Worm (Caenorhabditis elegans) whole organism, L3 larva: ENCODE measurements around the gene fbxa-183.
A peak's percentile ranks its signal among the peaks of the same experiment; 100 is the strongest.

Experiments used
- R02D3.7 ChIP-seq: fragments of 150-350 bp; optimal IDR thresholded peaks from 2 replicates; lab custom pipeline; 2014; ENCODE audit warnings: missing biosample characterization, missing genetic modification characterization
- ZK546.5 ChIP-seq: sonication (generic microtip); optimal IDR thresholded peaks from 2 replicates; lab custom pipeline; 2017; ENCODE audit warnings: missing biosample characterization, missing genetic modification characterization
- aly-2 ChIP-seq: fragments of 150-350 bp; optimal IDR thresholded peaks from 2 replicates; lab custom pipeline; 2014; ENCODE audit warnings: missing biosample characterization, missing genetic modification characterization
- ama-1 ChIP-seq: fragments of 150-350 bp; optimal IDR thresholded peaks from 2 replicates; lab custom pipeline; 2018
- ceh-16 ChIP-seq: sonication (generic microtip); optimal IDR thresholded peaks from 2 replicates; lab custom pipeline; 2017; ENCODE audit warnings: missing biosample characterization, missing genetic modification characterization
- ceh-28 ChIP-seq: fragments of 150-350 bp; optimal IDR thresholded peaks from 2 replicates; lab custom pipeline; 2014; ENCODE audit warnings: missing biosample characterization, missing genetic modification reagents, missing genetic modification characterization
- ceh-82 ChIP-seq: fragments of 150-350 bp; optimal IDR thresholded peaks from 2 replicates; lab custom pipeline; 2014; ENCODE audit warnings: missing biosample characterization, missing genetic modification characterization
- ceh-9 ChIP-seq: sonication (generic microtip); optimal IDR thresholded peaks from 2 replicates; lab custom pipeline; 2018; ENCODE audit warnings: missing biosample characterization, missing genetic modification characterization
- daf-12 ChIP-seq: fragments of 150-350 bp; optimal IDR thresholded peaks from 2 replicates; lab custom pipeline; 2014; ENCODE audit warnings: missing biosample characterization, missing genetic modification reagents, missing genetic modification characterization
- egl-27 ChIP-seq: sonication (generic microtip); optimal IDR thresholded peaks from 4 replicates; lab custom pipeline; 2017; ENCODE audit warnings: missing biosample characterization, missing genetic modification reagents, missing genetic modification characterization
- egl-5 ChIP-seq: fragments of 150-350 bp; optimal IDR thresholded peaks from 2 replicates; lab custom pipeline; 2017; ENCODE audit warnings: missing biosample characterization, missing genetic modification reagents, missing genetic modification characterization, inconsistent platforms
- elt-1 ChIP-seq: fragments of 150-350 bp; optimal IDR thresholded peaks from 2 replicates; lab custom pipeline; 2014; ENCODE audit warnings: missing biosample characterization, missing genetic modification characterization
- elt-2 ChIP-seq: sonication (generic microtip); optimal IDR thresholded peaks from 2 replicates; lab custom pipeline; 2016; ENCODE audit warnings: missing genetic modification reagents, mild to moderate bottlenecking, missing genetic modification characterization, missing compliant biosample characterization
- elt-3 ChIP-seq, 3 experiments: fragments of 150-350 bp in 1 of 3; sonication (generic microtip) in 2 of 3; optimal IDR thresholded peaks; 2 replicates in 2 of 3; 4 replicates in 1 of 3; lab custom pipeline; 2014 to 2017; ENCODE audit warnings: missing biosample characterization in 3 of 3, missing genetic modification characterization in 3 of 3
- fkh-10 ChIP-seq: sonication (generic microtip); optimal IDR thresholded peaks from 2 replicates; lab custom pipeline; 2017; ENCODE audit warnings: missing biosample characterization, missing genetic modification reagents, missing genetic modification characterization
- fos-1 ChIP-seq: fragments of 150-350 bp; optimal IDR thresholded peaks from 2 replicates; lab custom pipeline; 2014; ENCODE audit warnings: missing biosample characterization, missing genetic modification characterization
- hmg-11 ChIP-seq: sonication (generic microtip); optimal IDR thresholded peaks from 2 replicates; lab custom pipeline; 2016; ENCODE audit warnings: missing genetic modification characterization, missing compliant biosample characterization
- jun-1 ChIP-seq: fragments of 150-350 bp; optimal IDR thresholded peaks from 2 replicates; lab custom pipeline; 2014; ENCODE audit warnings: missing biosample characterization, missing genetic modification reagents, missing genetic modification characterization
- lin-15B ChIP-seq: fragments of 150-350 bp; optimal IDR thresholded peaks from 2 replicates; lab custom pipeline; 2014; ENCODE audit warnings: missing biosample characterization, missing genetic modification characterization
- lin-39 ChIP-seq: fragments of 150-350 bp; optimal IDR thresholded peaks from 2 replicates; lab custom pipeline; 2018; ENCODE audit warnings: missing biosample characterization, missing genetic modification reagents, missing genetic modification characterization
- lsy-12 ChIP-seq: sonication (generic microtip); optimal IDR thresholded peaks from 2 replicates; lab custom pipeline; 2016; ENCODE audit warnings: mild to moderate bottlenecking, missing genetic modification characterization, missing compliant biosample characterization
- mdl-1 ChIP-seq: fragments of 150-350 bp; optimal IDR thresholded peaks from 2 replicates; lab custom pipeline; 2014; ENCODE audit warnings: missing biosample characterization, missing genetic modification characterization
- mml-1 ChIP-seq: fragments of 150-350 bp; sonication (generic microtip); optimal IDR thresholded peaks from 3 replicates; lab custom pipeline; 2014; ENCODE audit warnings: missing biosample characterization, missing genetic modification characterization
- nfya-1 ChIP-seq: sonication (generic microtip); optimal IDR thresholded peaks from 2 replicates; lab custom pipeline; 2017; ENCODE audit warnings: missing genetic modification characterization, mild to moderate bottlenecking, missing compliant biosample characterization, antibody characterized with exemption, moderate library complexity; ENCODE audit not compliant: insufficient read depth
- nhr-12 ChIP-seq: fragments of 150-350 bp; optimal IDR thresholded peaks from 2 replicates; lab custom pipeline; 2014; ENCODE audit warnings: missing biosample characterization, missing genetic modification characterization
- nhr-23 ChIP-seq: fragments of 150-350 bp; optimal IDR thresholded peaks from 2 replicates; lab custom pipeline; 2014; ENCODE audit warnings: missing biosample characterization, missing genetic modification reagents, missing genetic modification characterization
- nhr-237 ChIP-seq: fragments of 150-350 bp; optimal IDR thresholded peaks from 2 replicates; lab custom pipeline; 2014; ENCODE audit warnings: missing biosample characterization, missing genetic modification characterization
- nhr-25 ChIP-seq: sonication (generic microtip); optimal IDR thresholded peaks from 2 replicates; lab custom pipeline; 2017; ENCODE audit warnings: missing biosample characterization, missing genetic modification characterization
- nhr-28 ChIP-seq: fragments of 150-350 bp; optimal IDR thresholded peaks from 2 replicates; lab custom pipeline; 2014; ENCODE audit warnings: missing biosample characterization, missing genetic modification characterization
- nhr-43 ChIP-seq: sonication (generic microtip); optimal IDR thresholded peaks from 2 replicates; lab custom pipeline; 2016; ENCODE audit warnings: mild to moderate bottlenecking, missing genetic modification characterization, missing compliant biosample characterization; ENCODE audit not compliant: poor library complexity, severe bottlenecking
- nhr-67 ChIP-seq: fragments of 150-350 bp; optimal IDR thresholded peaks from 2 replicates; lab custom pipeline; 2014; ENCODE audit warnings: missing biosample characterization, missing genetic modification characterization
- nhr-76 ChIP-seq: fragments of 150-350 bp; sonication (generic microtip); optimal IDR thresholded peaks from 5 replicates; lab custom pipeline; 2014; ENCODE audit warnings: missing biosample characterization, missing genetic modification characterization
- nhr-77 ChIP-seq: fragments of 150-350 bp; optimal IDR thresholded peaks from 2 replicates; lab custom pipeline; 2014; ENCODE audit warnings: missing biosample characterization, missing genetic modification characterization
- pqm-1 ChIP-seq: fragments of 150-350 bp; optimal IDR thresholded peaks from 2 replicates; lab custom pipeline; 2017; ENCODE audit warnings: missing biosample characterization, missing genetic modification characterization, inconsistent platforms
- skn-1 ChIP-seq: fragments of 150-350 bp; optimal IDR thresholded peaks from 2 replicates; lab custom pipeline; 2014; ENCODE audit warnings: missing biosample characterization, missing genetic modification characterization
- snpc-4 ChIP-seq: fragments of 150-350 bp; optimal IDR thresholded peaks from 2 replicates; lab custom pipeline; 2014; ENCODE audit warnings: missing biosample characterization, missing genetic modification characterization
- tbx-2 ChIP-seq: sonication (generic microtip); optimal IDR thresholded peaks from 2 replicates; lab custom pipeline; 2016; ENCODE audit warnings: mild to moderate bottlenecking, missing genetic modification characterization, missing compliant biosample characterization
- unc-39 ChIP-seq: sonication (generic microtip); optimal IDR thresholded peaks from 4 replicates; lab custom pipeline; 2017; ENCODE audit warnings: missing biosample characterization, missing genetic modification characterization
- unc-62 ChIP-seq: fragments of 150-350 bp; sonication (generic microtip); optimal IDR thresholded peaks from 4 replicates; lab custom pipeline; 2014; ENCODE audit warnings: missing biosample characterization, missing genetic modification reagents, missing genetic modification characterization
- ztf-11 ChIP-seq: fragments of 150-350 bp; optimal IDR thresholded peaks from 2 replicates; lab custom pipeline; 2014; ENCODE audit warnings: missing biosample characterization, missing genetic modification characterization

The fbxa-183 gene

ce11 chrV:5772503-5772902, 10.1 kb downstream of the fbxa-183 start:
- TF ChIP-seq egl-27, result no peak
- no peak for TF ChIP-seq snpc-4 (tag; lab: Kevin White, UChicago)
- TF ChIP-seq nfya-1 (tag; lab: Kevin White, UChicago), result no peak
- TF ChIP-seq ztf-11 (tag; lab: Kevin White, UChicago), result no peak
- TF ChIP-seq daf-12 (tag; lab: Kevin White, UChicago), result no peak
- no peak for TF ChIP-seq ceh-28 (tag; lab: Kevin White, UChicago)
- no peak for TF ChIP-seq mml-1 (tag; lab: Kevin White, UChicago)
- TF ChIP-seq nhr-237 (tag; lab: Kevin White, UChicago), result no peak
- TF ChIP-seq egl-5 (tag; lab: Kevin White, UChicago), result no peak
- no peak for TF ChIP-seq lin-15B (tag; lab: Kevin White, UChicago)
- no peak for TF ChIP-seq unc-39 (tag; lab: Kevin White, UChicago)
- TF ChIP-seq jun-1 (tag; lab: Kevin White, UChicago), result no peak
- no peak for TF ChIP-seq nhr-12 (tag; lab: Kevin White, UChicago)
- TF ChIP-seq ceh-9, result no peak
- TF ChIP-seq mdl-1 (tag; lab: Kevin White, UChicago), result no peak
- TF ChIP-seq elt-1, result no peak
- TF ChIP-seq elt-2, result no peak
- TF ChIP-seq ceh-82 (tag; lab: Kevin White, UChicago), result no peak

ce11 chrV:5771627-5772026, 11.0 kb downstream of the fbxa-183 start, which contains the start of gene F44E7.3:
Gene F44E7.3 (plus strand): TSS chrV:5771945.
- TF ChIP-seq nhr-67 (tag; lab: Kevin White, UChicago) (no peak), hmg-11 (tag; lab: Kevin White, UChicago) (no peak), nhr-25 (tag; lab: Kevin White, UChicago) (no peak), ama-1 (lab: Kevin White, UChicago) (peak; percentile 26), nhr-12 (tag; lab: Kevin White, UChicago) (no peak), nhr-23 (tag; lab: Kevin White, UChicago) (peak; percentile 27), elt-2 (no peak)

ce11 chrV:5769999-5770398, 12.6 kb downstream of the fbxa-183 start:
- TF ChIP-seq nhr-23 (tag; lab: Kevin White, UChicago) (peak; percentile 14), ama-1 (lab: Kevin White, UChicago) (no peak), mdl-1 (tag; lab: Kevin White, UChicago) (no peak), egl-5 (tag; lab: Kevin White, UChicago) (no peak)
- TF ChIP-seq, all 47 proteins: peak for 1

ce11 chrV:5769500-5769899, 13.1 kb downstream of the fbxa-183 start:
- TF ChIP-seq nfya-1 (tag; lab: Kevin White, UChicago), result no peak
- no peak for TF ChIP-seq daf-12 (tag; lab: Kevin White, UChicago)
- TF ChIP-seq elt-2, result peak; percentile 81
- no peak for TF ChIP-seq R02D3.7 (tag; lab: Kevin White, UChicago)
- no peak for TF ChIP-seq nhr-23 (tag; lab: Kevin White, UChicago)
- TF ChIP-seq pqm-1 (tag; lab: Kevin White, UChicago), result peak; percentile 69
- no peak for TF ChIP-seq tbx-2

- no peak for TF ChIP-seq R02D3.7 (tag; lab: Kevin White, UChicago)
- TF ChIP-seq mdl-1 (tag; lab: Kevin White, UChicago), result peak; percentile 7
- TF ChIP-seq ama-1 (lab: Kevin White, UChicago), result no peak
- TF ChIP-seq fos-1 (tag; lab: Kevin White, UChicago), result no peak
- TF ChIP-seq elt-1, result peak; percentile 20
- peak; percentile 72 for TF ChIP-seq pqm-1 (tag; lab: Kevin White, UChicago)
- TF ChIP-seq aly-2, result no peak
- TF ChIP-seq egl-5 (tag; lab: Kevin White, UChicago), result peak; percentile 24
- no peak for TF ChIP-seq lsy-12 (tag; lab: Kevin White, UChicago)
- peak; percentile 87 for TF ChIP-seq elt-2
- TF ChIP-seq lin-39 (tag; lab: Kevin White, UChicago), result peak; percentile 42
- TF ChIP-seq jun-1 (tag; lab: Kevin White, UChicago), result peak; percentile 56
- TF ChIP-seq ceh-9, result no peak
- TF ChIP-seq nfya-1 (tag; lab: Kevin White, UChicago), result peak; percentile 42
- peak; percentile 88 for TF ChIP-seq nhr-43
- peak; percentile 32 for TF ChIP-seq tbx-2
- no peak for TF ChIP-seq ceh-16 (tag; lab: Kevin White, UChicago)
- no peak for TF ChIP-seq nhr-28 (tag; lab: Kevin White, UChicago)
- TF ChIP-seq mml-1 (tag; lab: Kevin White, UChicago), result peak; percentile 63
- TF ChIP-seq skn-1, result no peak
- no peak for TF ChIP-seq ceh-82 (tag; lab: Kevin White, UChicago)
- TF ChIP-seq nhr-23 (tag; lab: Kevin White, UChicago), result peak; percentile 95
- TF ChIP-seq fkh-10 (GFP tag; lab: Kevin White, UChicago), result no peak
- TF ChIP-seq hmg-11 (tag; lab: Kevin White, UChicago), result no peak
- peak in 2 of 3 experiments; percentile 18 to 63 for TF ChIP-seq elt-3 (tag; optimal IDR thresholded peaks at IDR 0.05; lab: Kevin White, UChicago)
- no peak for TF ChIP-seq nhr-12 (tag; lab: Kevin White, UChicago)
- no peak for TF ChIP-seq ZK546.5 (tag; lab: Kevin White, UChicago)
- peak; percentile 54 for TF ChIP-seq ceh-28 (tag; lab: Kevin White, UChicago)
- peak; percentile 62 for TF ChIP-seq nhr-25 (tag; lab: Kevin White, UChicago)
- no peak for TF ChIP-seq nhr-76 (tag; lab: Kevin White, UChicago)
- peak; percentile 45 for TF ChIP-seq egl-27
- TF ChIP-seq nhr-77, result no peak
- TF ChIP-seq unc-62 (GFP tag; lab: Kevin White, UChicago), result peak; percentile 45
- TF ChIP-seq ztf-11 (tag; lab: Kevin White, UChicago), result no peak
Measured at ce11 chrV:5768292-5768695, 14.3 kb downstream of the fbxa-183 start.
